Worm (Caenorhabditis elegans) whole organism, mixed stage, embryonic: ENCODE measurements around the gene F35D2.3.

Experiments used
- M03D4.4 ChIP-seq: sonication (generic microtip); optimal IDR thresholded peaks from 2 replicates; lab custom pipeline; 2017; ENCODE audit warnings: mild to moderate bottlenecking, missing genetic modification characterization, missing compliant biosample characterization
- bed-3 ChIP-seq: fragments of 200-800 bp; sonication (Bioruptor generic); optimal IDR thresholded peaks from 3 replicates; lab custom pipeline; 2018; ENCODE audit warnings: mild to moderate bottlenecking, missing genetic modification characterization, moderate library complexity, missing compliant biosample characterization
- blmp-1 ChIP-seq: fragments of 150-350 bp; optimal IDR thresholded peaks from 2 replicates; lab custom pipeline; 2014; ENCODE audit warnings: missing biosample characterization, missing genetic modification characterization
- ceh-39 ChIP-seq: fragments of 150-350 bp; optimal IDR thresholded peaks from 2 replicates; lab custom pipeline; 2014; ENCODE audit warnings: missing biosample characterization, missing genetic modification characterization
- ceh-83 ChIP-seq: fragments of 200-800 bp; sonication (Bioruptor generic); optimal IDR thresholded peaks from 2 replicates; lab custom pipeline; 2018; ENCODE audit warnings: mild to moderate bottlenecking, missing genetic modification characterization, missing compliant biosample characterization
- cnd-1 ChIP-seq: fragments of 200-800 bp; sonication (Bioruptor generic); optimal IDR thresholded peaks from 2 replicates; lab custom pipeline; 2018; ENCODE audit warnings: mild to moderate bottlenecking, missing genetic modification characterization, missing compliant biosample characterization
- drap-1 ChIP-seq: fragments of 200-800 bp; sonication (Bioruptor generic); optimal IDR thresholded peaks from 3 replicates; lab custom pipeline; 2018; ENCODE audit warnings: mild to moderate bottlenecking, missing genetic modification characterization, missing compliant biosample characterization
- elt-1 ChIP-seq: sonication (generic microtip); optimal IDR thresholded peaks from 2 replicates; lab custom pipeline; 2017; ENCODE audit warnings: missing genetic modification characterization, mild to moderate bottlenecking, missing compliant biosample characterization, antibody characterized with exemption, moderate library complexity, borderline replicate concordance; ENCODE audit not compliant: insufficient read depth
- flh-1 ChIP-seq: fragments of 200-800 bp; sonication (Bioruptor generic); optimal IDR thresholded peaks from 2 replicates; lab custom pipeline; 2018; ENCODE audit warnings: mild to moderate bottlenecking, missing genetic modification characterization, moderate library complexity, missing compliant biosample characterization
- ham-2 ChIP-seq: fragments of 200-800 bp; sonication (Bioruptor generic); optimal IDR thresholded peaks from 2 replicates; lab custom pipeline; 2018; ENCODE audit warnings: mild to moderate bottlenecking, missing genetic modification characterization, missing compliant biosample characterization
- hlh-1 ChIP-seq: fragments of 150-350 bp; optimal IDR thresholded peaks from 2 replicates; lab custom pipeline; 2014; ENCODE audit warnings: missing biosample characterization, missing genetic modification reagents, missing genetic modification characterization
- lin-32 ChIP-seq: fragments of 200-800 bp; sonication (Bioruptor generic); optimal IDR thresholded peaks from 2 replicates; lab custom pipeline; 2018; ENCODE audit warnings: mild to moderate bottlenecking, missing genetic modification characterization, missing compliant biosample characterization
- lsy-2 ChIP-seq: fragments of 150-350 bp; optimal IDR thresholded peaks from 2 replicates; lab custom pipeline; 2014; ENCODE audit warnings: missing biosample characterization, missing genetic modification characterization
- mab-5 ChIP-seq: fragments of 150-350 bp; optimal IDR thresholded peaks from 2 replicates; lab custom pipeline; 2014; ENCODE audit warnings: missing biosample characterization, missing genetic modification characterization
- mep-1 ChIP-seq: fragments of 150-350 bp; optimal IDR thresholded peaks from 2 replicates; lab custom pipeline; 2017; ENCODE audit warnings: missing biosample characterization, missing genetic modification reagents, missing genetic modification characterization, inconsistent platforms
- mls-2 ChIP-seq: sonication (generic microtip); optimal IDR thresholded peaks from 2 replicates; lab custom pipeline; 2016; ENCODE audit warnings: mild to moderate bottlenecking, missing genetic modification characterization, moderate library complexity, missing compliant biosample characterization
- nhr-12 ChIP-seq: fragments of 150-350 bp; optimal IDR thresholded peaks from 2 replicates; lab custom pipeline; 2014; ENCODE audit warnings: missing biosample characterization, missing genetic modification characterization
- nhr-2 ChIP-seq: fragments of 150-350 bp; optimal IDR thresholded peaks from 2 replicates; lab custom pipeline; 2014; ENCODE audit warnings: missing biosample characterization, missing genetic modification characterization
- nhr-237 ChIP-seq: fragments of 150-350 bp; optimal IDR thresholded peaks from 2 replicates; lab custom pipeline; 2014; ENCODE audit warnings: missing biosample characterization, missing genetic modification characterization
- nhr-28 ChIP-seq: fragments of 150-350 bp; optimal IDR thresholded peaks from 2 replicates; lab custom pipeline; 2014; ENCODE audit warnings: missing biosample characterization, missing genetic modification characterization
- nhr-76 ChIP-seq: sonication (generic microtip); optimal IDR thresholded peaks from 2 replicates; lab custom pipeline; 2017; ENCODE audit warnings: missing biosample characterization, missing genetic modification characterization
- pha-4 ChIP-seq: fragments of 150-350 bp; optimal IDR thresholded peaks from 2 replicates; lab custom pipeline; 2018; ENCODE audit warnings: missing biosample characterization, missing genetic modification reagents, missing genetic modification characterization
- snpc-4 ChIP-seq: fragments of 150-350 bp; optimal IDR thresholded peaks from 2 replicates; lab custom pipeline; 2014; ENCODE audit warnings: missing biosample characterization, missing genetic modification characterization
- sptf-1 ChIP-seq: sonication (generic microtip); optimal IDR thresholded peaks from 2 replicates; lab custom pipeline; 2017; ENCODE audit warnings: mild to moderate bottlenecking, missing genetic modification characterization, moderate library complexity, missing compliant biosample characterization
- unc-120 ChIP-seq: sonication (generic microtip); optimal IDR thresholded peaks from 2 replicates; lab custom pipeline; 2017; ENCODE audit warnings: missing genetic modification characterization, missing compliant biosample characterization; ENCODE audit not compliant: poor library complexity, severe bottlenecking
- unc-39 ChIP-seq: fragments of 150-350 bp; optimal IDR thresholded peaks from 2 replicates; lab custom pipeline; 2014; ENCODE audit warnings: missing biosample characterization, missing genetic modification characterization
- unc-62 ChIP-seq: fragments of 150-350 bp; optimal IDR thresholded peaks from 2 replicates; lab custom pipeline; 2014; ENCODE audit warnings: missing biosample characterization, missing genetic modification reagents, missing genetic modification characterization
- zip-8 ChIP-seq: fragments of 150-350 bp; optimal IDR thresholded peaks from 2 replicates; lab custom pipeline; 2014; ENCODE audit warnings: missing biosample characterization, missing genetic modification characterization
- ztf-11 ChIP-seq: fragments of 150-350 bp; optimal IDR thresholded peaks from 2 replicates; lab custom pipeline; 2014; ENCODE audit warnings: missing biosample characterization, missing genetic modification characterization

F35D2.3 gene

ce11 chrII:7548044-7548443, 22.4 kb upstream of the F35D2.3 start, which contains the start of gene fbxa-224:
fbxa-224 (minus strand) TSS chrII:7548144.
- TF ChIP-seq zip-8: no peak
- TF ChIP-seq mls-2 (tag; lab: Kevin White, UChicago): no peak
- TF ChIP-seq nhr-28 (tag; lab: Kevin White, UChicago): no peak
- TF ChIP-seq unc-62 (GFP tag; lab: Kevin White, UChicago): no peak
- no peak for TF ChIP-seq pha-4 (tag; lab: Kevin White, UChicago)
- no peak for TF ChIP-seq ceh-83 (GFP tag; lab: Kevin White, UChicago)
- no peak for TF ChIP-seq blmp-1

DNA sequence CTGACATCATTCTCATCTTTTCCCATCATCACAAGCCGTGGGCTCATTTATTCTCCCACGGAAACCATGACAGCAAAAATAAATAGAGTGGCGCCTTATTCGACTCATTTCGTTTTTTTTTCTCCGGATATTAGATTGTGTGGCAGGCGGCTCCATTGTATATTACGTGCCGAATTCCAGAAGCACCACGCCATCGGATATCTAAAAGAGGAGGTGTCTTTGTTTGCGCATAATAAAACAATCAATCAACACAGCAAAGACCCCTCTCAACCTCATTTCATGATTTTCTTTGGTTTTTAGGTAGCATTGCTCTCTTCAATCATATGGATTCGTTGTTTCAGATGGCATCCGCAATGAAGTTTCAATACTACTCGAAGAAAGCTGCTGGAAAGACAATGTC, 21.4 kb upstream of the F35D2.3 start, which contains the start of gene tph-1:
Gene tph-1, plus strand, starts transcription at position 301 of the 400 bp plus-strand sequence.
- TF ChIP-seq sptf-1 (tag; lab: Kevin White, UChicago) (no peak), unc-120 (no peak), ceh-83 (GFP tag; lab: Kevin White, UChicago) (no peak), unc-62 (GFP tag; lab: Kevin White, UChicago) (no peak), nhr-28 (tag; lab: Kevin White, UChicago) (no peak), pha-4 (tag; lab: Kevin White, UChicago) (no peak), nhr-12 (no peak), cnd-1 (no peak), zip-8 (no peak), hlh-1 (tag; lab: Kevin White, UChicago) (no peak), bed-3 (GFP tag; lab: Kevin White, UChicago) (no peak)

ce11 chrII:7553806-7554205, 16.6 kb upstream of the F35D2.3 start, which contains the start of gene ZK1290.10:
ZK1290.10 (minus strand) TSS chrII:7553906.
- no peak for TF ChIP-seq hlh-1 (tag; lab: Kevin White, UChicago)
- no peak for TF ChIP-seq nhr-2 (tag; lab: Kevin White, UChicago)
- no peak for TF ChIP-seq ceh-83 (GFP tag; lab: Kevin White, UChicago)

DNA sequence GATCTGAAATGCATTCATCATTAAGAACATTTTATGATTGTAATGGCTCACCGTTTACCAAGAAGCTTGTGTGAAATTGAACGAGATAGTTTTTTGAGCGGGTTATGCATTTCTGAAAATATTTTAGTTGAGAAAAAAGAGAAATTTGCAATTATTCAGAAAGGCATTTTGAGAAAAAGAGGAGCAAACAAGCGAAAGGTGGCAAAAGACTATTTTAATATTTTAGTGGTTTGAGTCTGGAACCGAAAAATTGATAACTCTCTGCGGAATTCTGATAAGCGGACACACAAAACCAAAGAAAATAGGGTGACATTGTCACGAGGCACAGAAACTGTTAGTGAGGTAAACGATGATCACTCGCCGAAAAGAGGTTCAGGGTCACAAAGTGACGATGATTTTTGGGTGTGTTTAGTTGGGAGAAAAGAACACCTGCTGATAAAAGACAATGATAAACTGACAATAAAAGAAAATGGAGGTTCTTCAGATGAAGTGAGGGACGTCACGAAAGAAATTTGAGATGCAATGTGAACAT, 15.6 kb upstream of the F35D2.3 start:
- TF ChIP-seq M03D4.4 (no peak), ztf-11 (tag; lab: Kevin White, UChicago) (no peak), snpc-4 (tag; lab: Kevin White, UChicago) (no peak), ceh-83 (GFP tag; lab: Kevin White, UChicago) (no peak), sptf-1 (tag; lab: Kevin White, UChicago) (no peak), ceh-39 (tag; lab: Kevin White, UChicago) (no peak), mab-5 (tag; lab: Kevin White, UChicago) (no peak), lin-32 (GFP tag; lab: Kevin White, UChicago) (no peak), drap-1 (GFP tag; lab: Kevin White, UChicago) (no peak), lsy-2 (tag; lab: Kevin White, UChicago) (no peak), unc-62 (GFP tag; lab: Kevin White, UChicago) (no peak), unc-120 (no peak), nhr-2 (tag; lab: Kevin White, UChicago) (no peak), unc-39 (tag; lab: Kevin White, UChicago) (no peak), mep-1 (tag; lab: Kevin White, UChicago) (no peak), nhr-76 (tag; lab: Kevin White, UChicago) (no peak), ham-2 (GFP tag; lab: Kevin White, UChicago) (no peak), hlh-1 (tag; lab: Kevin White, UChicago) (no peak), nhr-237 (no peak)

- TF ChIP-seq nhr-76 (tag; lab: Kevin White, UChicago): no peak
- no peak for TF ChIP-seq nhr-12
- no peak for TF ChIP-seq cnd-1
- no peak for TF ChIP-seq hlh-1 (tag; lab: Kevin White, UChicago)
- no peak for TF ChIP-seq lsy-2 (tag; lab: Kevin White, UChicago)
- TF ChIP-seq ceh-83 (GFP tag; lab: Kevin White, UChicago): no peak
- no peak for TF ChIP-seq ztf-11 (tag; lab: Kevin White, UChicago)
- TF ChIP-seq zip-8: no peak
- TF ChIP-seq flh-1 (GFP tag; lab: Kevin White, UChicago): no peak
- TF ChIP-seq mls-2 (tag; lab: Kevin White, UChicago): no peak
- TF ChIP-seq nhr-28 (tag; lab: Kevin White, UChicago): no peak
- TF ChIP-seq elt-1 (tag; lab: Kevin White, UChicago): no peak
These were observed 15.0 kb upstream of the F35D2.3 start, which contains the start of gene ZK1290.14 for ce11 chrII:7555454-7555853. ZK1290.14 (minus strand) TSS chrII:7555592.
